Worm (Caenorhabditis elegans): Measurements from ENCODE around the gene T16G12.6.

DNA sequence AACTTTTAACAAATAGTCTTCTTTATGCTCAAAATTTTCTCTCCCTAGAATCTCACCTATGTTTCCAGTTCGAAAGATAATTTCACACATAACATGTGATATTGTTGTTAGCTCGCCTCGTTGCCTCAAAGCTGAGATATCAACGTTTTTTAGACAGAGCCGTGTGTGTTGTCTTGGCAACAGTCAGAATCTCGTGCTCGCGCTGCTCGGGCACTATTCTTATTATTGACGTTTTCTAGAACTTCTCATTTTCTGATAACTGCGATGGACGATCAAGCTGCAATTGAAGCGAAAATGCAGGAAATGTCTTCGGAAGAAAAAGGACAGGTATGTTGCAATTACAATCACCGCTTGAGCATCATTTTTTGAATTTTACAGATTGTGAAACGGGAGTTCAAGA lies 33.6 kb upstream of the T16G12.6 start, which contains the start of gene xbx-3:
- TF ChIP-seq tra-4 (tag; optimal IDR thresholded peaks at IDR 0.05), result no peak
- TF ChIP-seq aly-1 (tag; optimal IDR thresholded peaks at IDR 0.05), result no peak
- no peak for TF ChIP-seq ama-1 (optimal IDR thresholded peaks at IDR 0.05)
- TF ChIP-seq flt-1 (GFP tag; IDR thresholded peaks at IDR 0.05), result no peak
- TF ChIP-seq sea-1 (GFP tag; conservative IDR thresholded peaks at IDR 0.05), result no peak
- no peak for TF ChIP-seq scrt-1 (GFP tag; IDR thresholded peaks at IDR 0.05)
- no peak for TF ChIP-seq pes-1 (GFP tag; IDR thresholded peaks at IDR 0.05)
- no peak for TF ChIP-seq hmbx-1 (tag; optimal IDR thresholded peaks at IDR 0.05)
- no peak for TF ChIP-seq hmg-4 (GFP tag; optimal IDR thresholded peaks at IDR 0.05)
- no peak for TF ChIP-seq F13C5.2 (tag; optimal IDR thresholded peaks at IDR 0.05)
- TF ChIP-seq ceh-13 (GFP tag; optimal IDR thresholded peaks at IDR 0.05), result no peak
- TF ChIP-seq tbx-37 (GFP tag; conservative IDR thresholded peaks at IDR 0.05), result no peak
- no peak for TF ChIP-seq ets-7 (tag; optimal IDR thresholded peaks at IDR 0.05)
